Worm (Caenorhabditis elegans) whole organism, early embryonic: ENCODE measurements around the gene rpl-11.1.

Experiments
- aly-1 ChIP-seq: sonication (generic microtip); optimal IDR thresholded peaks from 2 replicates; lab custom pipeline; 2016; ENCODE audit warnings: missing genetic modification characterization, missing compliant biosample characterization
- ama-1 ChIP-seq: fragments of 150-350 bp; optimal IDR thresholded peaks from 2 replicates; lab custom pipeline; 2014
- ceh-13 ChIP-seq: fragments of 200-800 bp; sonication (Bioruptor generic); optimal IDR thresholded peaks from 2 replicates; lab custom pipeline; 2018; ENCODE audit warnings: mild to moderate bottlenecking, missing genetic modification characterization, missing compliant biosample characterization
- ceh-36 ChIP-seq: sonication (generic microtip); optimal IDR thresholded peaks from 2 replicates; lab custom pipeline; 2016; ENCODE audit warnings: missing genetic modification characterization, inconsistent platforms, missing compliant biosample characterization
- ets-7 ChIP-seq: sonication (generic microtip); optimal IDR thresholded peaks from 2 replicates; lab custom pipeline; 2016; ENCODE audit warnings: missing genotype, missing genetic modification characterization, missing compliant biosample characterization
- flt-1 ChIP-seq: fragments of 200-800 bp; sonication (Bioruptor generic); IDR thresholded peaks from 2 replicates; pipeline ENCODE4 v1.3.6; 2022; ENCODE audit warnings: missing genetic modification characterization, missing compliant biosample characterization
- hnd-1 ChIP-seq: sonication (generic microtip); optimal IDR thresholded peaks from 2 replicates; lab custom pipeline; 2016; ENCODE audit warnings: missing genetic modification characterization, missing compliant biosample characterization
- sea-1 ChIP-seq: fragments of 200-800 bp; sonication (Bioruptor generic); conservative IDR thresholded peaks from 2 replicates; pipeline ENCODE4 v1.3.6; 2022; ENCODE audit warnings: missing genetic modification characterization, missing compliant biosample characterization
- tbx-11 ChIP-seq: fragments of 200-800 bp; sonication (Bioruptor generic); IDR thresholded peaks from 2 replicates; pipeline ENCODE4 v1.3.6; 2022; ENCODE audit warnings: missing genetic modification characterization, missing compliant biosample characterization
- tbx-37 ChIP-seq: fragments of 200-800 bp; sonication (Bioruptor generic); conservative IDR thresholded peaks from 2 replicates; pipeline ENCODE4 v1.3.6; 2022; ENCODE audit warnings: missing genetic modification reagents, missing genetic modification characterization, missing compliant biosample characterization

- TF ChIP-seq ets-7 (no peak), hnd-1 (tag; lab: Kevin White, UChicago) (no peak), flt-1 (GFP tag; lab: Robert Waterston, UW) (no peak), ama-1 (lab: Kevin White, UChicago) (no peak), aly-1 (tag; lab: Kevin White, UChicago) (no peak), sea-1 (GFP tag; lab: Robert Waterston, UW) (no peak), tbx-37 (GFP tag; lab: Robert Waterston, UW) (no peak), ceh-36 (tag; lab: Kevin White, UChicago) (no peak), ceh-13 (GFP tag; lab: Kevin White, UChicago) (no peak), tbx-11 (no peak)
These were observed 36.3 kb downstream of the rpl-11.1 start, which contains the start of gene sri-21 for ce11 chrV:3549553-3549952.
